Fruit fly (Drosophila melanogaster) Kc167 (cell line): ENCODE results near the gene CG14300.

Experiments used
- Myc ChIP-seq: fragments of >200 bp; optimal IDR thresholded peaks from 2 replicates; lab custom pipeline; 2017; ENCODE audit warnings: missing external identifiers
- psq ChIP-seq: fragments of >200 bp; optimal IDR thresholded peaks from 2 replicates; lab custom pipeline; 2017; ENCODE audit warnings: missing external identifiers
- ttk ChIP-seq: sonication (Bioruptor generic); optimal IDR thresholded peaks from 2 replicates; lab custom pipeline; 2017; ENCODE audit warnings: missing external identifiers

dm6 chr3R:18707492-18707891 lies 14.0 kb upstream of the CG14300 start:
- TF ChIP-seq psq, result no peak
- TF ChIP-seq ttk (lab: Kevin White, UChicago), result no peak
- no peak for TF ChIP-seq Myc (lab: Kevin White, UChicago)
